Worm (Caenorhabditis elegans) whole organism, L4 larva: Measurements from ENCODE around the gene F10G7.10.

ENCODE experiments used
- F10B5.3 ChIP-seq: sonication (generic microtip); optimal IDR thresholded peaks from 2 replicates; lab custom pipeline; 2016; ENCODE audit warnings: mild to moderate bottlenecking, missing genetic modification characterization, missing compliant biosample characterization
- F37D6.2 ChIP-seq: sonication (generic microtip); optimal IDR thresholded peaks from 2 replicates; lab custom pipeline; 2016; ENCODE audit warnings: mild to moderate bottlenecking, missing genetic modification characterization, missing compliant biosample characterization
- F44E2.7 ChIP-seq: fragments of 200-800 bp; sonication (Bioruptor generic); IDR thresholded peaks from 2 replicates; pipeline ENCODE4 v2.1.2; 2022; ENCODE audit warnings: missing genetic modification characterization, missing compliant biosample characterization
- F49E8.2 ChIP-seq: sonication (generic microtip); optimal IDR thresholded peaks from 2 replicates; lab custom pipeline; 2016; ENCODE audit warnings: missing compliant biosample characterization, mild to moderate bottlenecking, missing genetic modification characterization, borderline replicate concordance
- T20F7.1 ChIP-seq: fragments of 200-800 bp; sonication (Bioruptor generic); optimal IDR thresholded peaks from 2 replicates; lab custom pipeline; 2018; ENCODE audit warnings: mild to moderate bottlenecking, missing genetic modification characterization, missing compliant biosample characterization
- Y105C5A.15 ChIP-seq: fragments of 200-800 bp; sonication (Bioruptor generic); IDR thresholded peaks from 2 replicates; pipeline ENCODE4 v1.3.6; 2022; ENCODE audit warnings: missing genetic modification characterization, missing compliant biosample characterization
- Y5F2A.4 ChIP-seq: fragments of 200-800 bp; sonication (Bioruptor generic); optimal IDR thresholded peaks from 2 replicates; lab custom pipeline; 2018; ENCODE audit warnings: mild to moderate bottlenecking, missing genetic modification characterization, missing compliant biosample characterization
- Y75B8A.6 ChIP-seq: fragments of 200-800 bp; sonication (Bioruptor generic); IDR thresholded peaks from 2 replicates; pipeline ENCODE4 v1.3.6; 2022; ENCODE audit warnings: missing genetic modification reagents, missing genetic modification characterization, missing compliant biosample characterization
- ZK337.2 ChIP-seq: fragments of 200-800 bp; sonication (Bioruptor generic); IDR thresholded peaks from 2 replicates; pipeline ENCODE4 v1.3.6; 2022; ENCODE audit warnings: missing genetic modification reagents, missing genetic modification characterization, missing compliant biosample characterization
- ZK546.5 ChIP-seq, 2 experiments: sonication (generic microtip); optimal IDR thresholded peaks; 2 replicates each; lab custom pipeline; 2017; ENCODE audit warnings: missing biosample characterization in 2 of 2, missing genetic modification characterization in 2 of 2
- ama-1 ChIP-seq: fragments of 150-350 bp; optimal IDR thresholded peaks from 2 replicates; lab custom pipeline; 2014; ENCODE audit warnings: inconsistent platforms, mixed read lengths
- ceh-28 ChIP-seq: fragments of 150-350 bp; optimal IDR thresholded peaks from 2 replicates; lab custom pipeline; 2014; ENCODE audit warnings: missing biosample characterization, missing genetic modification reagents, missing genetic modification characterization
- ceh-62 ChIP-seq: sonication (generic microtip); optimal IDR thresholded peaks from 2 replicates; lab custom pipeline; 2017; ENCODE audit warnings: missing biosample characterization, missing genetic modification characterization
- ctbp-1 ChIP-seq: fragments of 200-800 bp; sonication (Bioruptor generic); IDR thresholded peaks from 2 replicates; pipeline ENCODE4 v1.3.6; 2022; ENCODE audit warnings: missing genetic modification reagents, missing genetic modification characterization, missing compliant biosample characterization
- daf-12 ChIP-seq: fragments of 150-350 bp; optimal IDR thresholded peaks from 2 replicates; lab custom pipeline; 2014; ENCODE audit warnings: missing biosample characterization, missing genetic modification reagents, missing genetic modification characterization
- daf-16 ChIP-seq, 3 experiments: sonication (generic microtip); optimal IDR thresholded peaks; 2 replicates each; lab custom pipeline; 2016 to 2017; ENCODE audit warnings: missing genetic modification characterization in 3 of 3, missing genetic modification reagents in 3 of 3, mild to moderate bottlenecking in 2 of 3, missing compliant biosample characterization in 2 of 3, missing biosample characterization in 1 of 3, moderate library complexity in 1 of 3
- dmd-6 ChIP-seq: fragments of 200-800 bp; sonication (Bioruptor generic); IDR thresholded peaks from 2 replicates; pipeline ENCODE4 v1.3.6; 2022; ENCODE audit warnings: missing genetic modification reagents, missing genetic modification characterization, missing compliant biosample characterization
- dpl-1 ChIP-seq: fragments of 150-350 bp; optimal IDR thresholded peaks from 2 replicates; lab custom pipeline; 2014; ENCODE audit warnings: missing biosample characterization, missing genetic modification reagents, missing genetic modification characterization
- dve-1 ChIP-seq: sonication (generic microtip); optimal IDR thresholded peaks from 2 replicates; lab custom pipeline; 2017; ENCODE audit warnings: antibody characterized with exemption, mild to moderate bottlenecking, missing genetic modification characterization, missing compliant biosample characterization; ENCODE audit not compliant: insufficient read depth
- egl-27 ChIP-seq: sonication (generic microtip); optimal IDR thresholded peaks from 3 replicates; lab custom pipeline; 2017; ENCODE audit warnings: missing biosample characterization, missing genetic modification reagents, missing genetic modification characterization
- egl-43 ChIP-seq: fragments of 200-800 bp; sonication (Bioruptor generic); IDR thresholded peaks from 2 replicates; pipeline ENCODE4 v1.3.6; 2022; ENCODE audit warnings: missing genetic modification reagents, missing genetic modification characterization, missing compliant biosample characterization
- fkh-10 ChIP-seq: fragments of 150-350 bp; optimal IDR thresholded peaks from 2 replicates; lab custom pipeline; 2014; ENCODE audit warnings: missing biosample characterization, missing genetic modification reagents, missing genetic modification characterization
- hlh-11 ChIP-seq: fragments of 200-800 bp; sonication (Bioruptor generic); optimal IDR thresholded peaks from 2 replicates; lab custom pipeline; 2018; ENCODE audit warnings: mild to moderate bottlenecking, missing genetic modification characterization, missing compliant biosample characterization
- hmg-1.1 ChIP-seq: fragments of 200-800 bp; sonication (Bioruptor generic); IDR thresholded peaks from 2 replicates; pipeline ENCODE4 v1.3.6; 2022; ENCODE audit warnings: missing genetic modification reagents, missing genetic modification characterization, missing compliant biosample characterization
- jun-1 ChIP-seq: fragments of 150-350 bp; optimal IDR thresholded peaks from 2 replicates; lab custom pipeline; 2014; ENCODE audit warnings: missing biosample characterization, missing genetic modification reagents, missing genetic modification characterization
- lin-13 ChIP-seq: fragments of 150-350 bp; optimal IDR thresholded peaks from 2 replicates; lab custom pipeline; 2014; ENCODE audit warnings: missing biosample characterization, missing genetic modification reagents, missing genetic modification characterization
- lsy-2 ChIP-seq, 2 experiments: fragments of 150-350 bp in 1 of 2; sonication (generic microtip) in 1 of 2; optimal IDR thresholded peaks; 2 replicates each; lab custom pipeline; 2014 to 2017; ENCODE audit warnings: missing biosample characterization in 2 of 2, missing genetic modification characterization in 2 of 2
- mdl-1 ChIP-seq, 2 experiments: fragments of 150-350 bp in 1 of 2; sonication (generic microtip) in 1 of 2; optimal IDR thresholded peaks; 2 replicates each; lab custom pipeline; 2014 to 2017; ENCODE audit warnings: missing biosample characterization in 2 of 2, missing genetic modification characterization in 2 of 2
- mep-1 ChIP-seq: fragments of 150-350 bp; sonication (generic microtip); optimal IDR thresholded peaks from 3 replicates; lab custom pipeline; 2014; ENCODE audit warnings: missing biosample characterization, missing genetic modification characterization
- mxl-2 ChIP-seq: fragments of 200-800 bp; sonication (Bioruptor generic); conservative IDR thresholded peaks from 2 replicates; pipeline ENCODE4 v1.3.6; 2022; ENCODE audit warnings: missing genetic modification reagents, missing genetic modification characterization, missing compliant biosample characterization
- mxl-3 ChIP-seq: fragments of 200-800 bp; sonication (Bioruptor generic); optimal IDR thresholded peaks from 2 replicates; lab custom pipeline; 2018; ENCODE audit warnings: mild to moderate bottlenecking, missing genetic modification characterization, missing compliant biosample characterization
- nhr-10 ChIP-seq: fragments of 150-350 bp; optimal IDR thresholded peaks from 2 replicates; lab custom pipeline; 2014; ENCODE audit warnings: missing biosample characterization, missing genetic modification characterization
- nhr-102 ChIP-seq: sonication (generic microtip); optimal IDR thresholded peaks from 2 replicates; lab custom pipeline; 2016; ENCODE audit warnings: mild to moderate bottlenecking, missing genetic modification characterization, moderate library complexity, missing compliant biosample characterization
- nhr-111 ChIP-seq: fragments of 200-800 bp; sonication (Bioruptor generic); optimal IDR thresholded peaks from 2 replicates; lab custom pipeline; 2018; ENCODE audit warnings: mild to moderate bottlenecking, missing genetic modification characterization, missing compliant biosample characterization
- nhr-41 ChIP-seq: fragments of 200-800 bp; sonication (Bioruptor generic); IDR thresholded peaks from 2 replicates; pipeline ENCODE4 v1.3.6; 2022; ENCODE audit warnings: missing genetic modification reagents, missing genetic modification characterization, missing compliant biosample characterization
- nhr-48 ChIP-seq: sonication (generic microtip); optimal IDR thresholded peaks from 2 replicates; lab custom pipeline; 2016; ENCODE audit warnings: mild to moderate bottlenecking, missing genetic modification characterization, missing compliant biosample characterization
- nhr-76 ChIP-seq: fragments of 150-350 bp; optimal IDR thresholded peaks from 2 replicates; lab custom pipeline; 2014; ENCODE audit warnings: missing biosample characterization, missing genetic modification characterization
- nhr-77 ChIP-seq: fragments of 150-350 bp; optimal IDR thresholded peaks from 2 replicates; lab custom pipeline; 2014; ENCODE audit warnings: missing biosample characterization, missing genetic modification characterization
- php-3 ChIP-seq: fragments of 200-800 bp; sonication (Bioruptor generic); IDR thresholded peaks from 2 replicates; pipeline ENCODE4 v1.3.6; 2022; ENCODE audit warnings: missing genetic modification reagents, missing genetic modification characterization, missing compliant biosample characterization
- pqm-1 ChIP-seq: sonication (generic microtip); optimal IDR thresholded peaks from 2 replicates; lab custom pipeline; 2017; ENCODE audit warnings: missing biosample characterization, missing genetic modification characterization
- saeg-2 ChIP-seq: fragments of 200-800 bp; sonication (Bioruptor generic); IDR thresholded peaks from 2 replicates; pipeline ENCODE4 v1.3.6; 2022; ENCODE audit warnings: missing genetic modification reagents, missing genetic modification characterization, missing compliant biosample characterization
- set-16 ChIP-seq: fragments of 200-800 bp; sonication (Bioruptor generic); IDR thresholded peaks from 2 replicates; pipeline ENCODE4 v1.3.6; 2022; ENCODE audit warnings: missing genetic modification reagents, missing genetic modification characterization, missing compliant biosample characterization
- snpc-1.2 ChIP-seq: fragments of 200-800 bp; sonication (Bioruptor generic); IDR thresholded peaks from 2 replicates; pipeline ENCODE4 v1.3.6; 2022; ENCODE audit warnings: missing genetic modification reagents, missing genetic modification characterization, missing compliant biosample characterization
- spr-1 ChIP-seq: sonication (generic microtip); optimal IDR thresholded peaks from 2 replicates; lab custom pipeline; 2016; ENCODE audit warnings: mild to moderate bottlenecking, missing genetic modification characterization, missing compliant biosample characterization
- spr-3 ChIP-seq: fragments of 200-800 bp; sonication (Bioruptor generic); optimal IDR thresholded peaks from 2 replicates; lab custom pipeline; 2018; ENCODE audit warnings: mild to moderate bottlenecking, missing genetic modification characterization, missing compliant biosample characterization
- tag-97 ChIP-seq: fragments of 200-800 bp; sonication (Bioruptor generic); IDR thresholded peaks from 2 replicates; pipeline ENCODE4 v1.3.6; 2022; ENCODE audit warnings: missing genetic modification characterization, missing compliant biosample characterization
- tra-1 ChIP-seq: fragments of 200-800 bp; sonication (Bioruptor generic); IDR thresholded peaks from 2 replicates; pipeline ENCODE4 v1.3.6; 2022; ENCODE audit warnings: missing genetic modification reagents, missing genetic modification characterization, missing compliant biosample characterization
- unc-62 ChIP-seq, 3 experiments: fragments of 150-350 bp in 1 of 3; sonication (generic microtip); optimal IDR thresholded peaks in 2 of 3; peaks in 1 of 3; 1 replicate in 1 of 3; 2 replicates in 2 of 3; lab custom pipeline; 2014 to 2017; ENCODE audit warnings: missing biosample characterization in 3 of 3, missing genetic modification characterization in 3 of 3, missing genetic modification reagents in 3 of 3, missing genotype in 1 of 3
- zip-11 ChIP-seq: fragments of 200-800 bp; sonication (Bioruptor generic); IDR thresholded peaks from 2 replicates; pipeline ENCODE4 v1.3.6; 2022; ENCODE audit warnings: missing genetic modification characterization, missing compliant biosample characterization
- zip-2 ChIP-seq: fragments of 150-350 bp; optimal IDR thresholded peaks from 2 replicates; lab custom pipeline; 2014; ENCODE audit warnings: missing biosample characterization, missing genetic modification characterization
- ztf-11 ChIP-seq: fragments of 150-350 bp; optimal IDR thresholded peaks from 2 replicates; lab custom pipeline; 2014; ENCODE audit warnings: missing biosample characterization, missing genetic modification characterization

Gene F10G7.10

DNA sequence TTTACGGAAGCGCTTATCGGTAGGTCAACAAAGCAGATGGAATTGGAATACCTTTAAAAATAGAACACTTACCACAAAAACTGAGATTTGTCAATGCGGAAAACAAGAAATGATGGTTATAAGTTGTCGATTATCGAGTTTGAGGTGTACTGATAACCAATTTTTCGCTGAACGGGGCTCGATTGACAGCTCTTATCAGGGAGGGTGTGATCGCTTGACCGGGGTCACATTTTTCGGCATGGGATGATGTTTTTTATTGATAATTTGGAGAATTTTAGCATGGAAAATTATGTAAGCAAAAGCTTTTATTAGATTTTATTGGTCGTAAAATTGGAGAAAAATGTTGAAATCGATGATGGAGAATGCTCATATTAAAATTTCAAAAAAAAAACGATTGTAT lies 43.8 kb upstream of the F10G7.10 start:
- no peak for TF ChIP-seq dpl-1 (GFP tag; lab: Kevin White, UChicago)
- peak in 1 of 2 experiments; percentile 13 for TF ChIP-seq mdl-1 (tag; optimal IDR thresholded peaks at IDR 0.05; lab: Kevin White, UChicago)
- no peak for TF ChIP-seq mxl-2 (GFP tag; lab: Robert Waterston, UW)
- no peak for TF ChIP-seq ceh-28 (tag; lab: Kevin White, UChicago)
- no peak for TF ChIP-seq unc-62 (GFP tag; optimal IDR thresholded peaks at IDR 0.05 in 1 of 2; lab: Kevin White, UChicago)
- no peak for TF ChIP-seq unc-62 (tag; optimal IDR thresholded peaks at IDR 0.05; lab: Kevin White, UChicago)
- no peak for TF ChIP-seq daf-16 (GFP tag; optimal IDR thresholded peaks at IDR 0.05; lab: Kevin White, UChicago)
- TF ChIP-seq daf-16 (tag; optimal IDR thresholded peaks at IDR 0.05; lab: Kevin White, UChicago): peak; percentile 97
- no peak for TF ChIP-seq fkh-10
- no peak for TF ChIP-seq mxl-3 (GFP tag; lab: Kevin White, UChicago)
- no peak for TF ChIP-seq spr-1 (tag; lab: Kevin White, UChicago)
- no peak for TF ChIP-seq Y105C5A.15 (GFP tag; lab: Robert Waterston, UW)
- peak; percentile 29 for TF ChIP-seq nhr-77 (tag; lab: Kevin White, UChicago)
- no peak for TF ChIP-seq ctbp-1 (GFP tag; lab: Robert Waterston, UW)
- TF ChIP-seq zip-11: no peak
- TF ChIP-seq hlh-11 (tag; lab: Kevin White, UChicago): peak; percentile 90
- no peak for TF ChIP-seq Y5F2A.4 (GFP tag; lab: Kevin White, UChicago)
- no peak for TF ChIP-seq T20F7.1 (GFP tag; lab: Kevin White, UChicago)
- no peak for TF ChIP-seq hmg-1.1 (GFP tag; lab: Robert Waterston, UW)
- peak; percentile 98 for TF ChIP-seq pqm-1 (tag; lab: Kevin White, UChicago)
- TF ChIP-seq dmd-6: peak; percentile 92
- no peak for TF ChIP-seq ama-1 (lab: Kevin White, UChicago)
- no peak for TF ChIP-seq F10B5.3 (tag; lab: Kevin White, UChicago)
- no peak for TF ChIP-seq egl-27 (tag; lab: Kevin White, UChicago)
- TF ChIP-seq ztf-11: no peak
- TF ChIP-seq F49E8.2: no peak
- TF ChIP-seq F44E2.7: no peak
- no peak for TF ChIP-seq daf-12 (tag; lab: Kevin White, UChicago)
- TF ChIP-seq php-3 (GFP tag; lab: Robert Waterston, UW): peak; percentile 98
- no peak for TF ChIP-seq lin-13 (GFP tag; lab: Kevin White, UChicago)
- TF ChIP-seq tra-1 (GFP tag; lab: Robert Waterston, UW): 0 out of 2 replicates have a peak, but pooled peaks have one; percentile 42
- no peak for TF ChIP-seq ZK546.5 (tag; optimal IDR thresholded peaks at IDR 0.05; lab: Kevin White, UChicago)
- peak; percentile 63 for TF ChIP-seq nhr-102 (tag; lab: Kevin White, UChicago)
- TF ChIP-seq spr-3 (GFP tag; lab: Kevin White, UChicago): no peak
- no peak for TF ChIP-seq snpc-1.2 (GFP tag; lab: Robert Waterston, UW)
- no peak for TF ChIP-seq nhr-76 (tag; lab: Kevin White, UChicago)
- no peak for TF ChIP-seq ZK337.2 (GFP tag; lab: Robert Waterston, UW)
- peak; percentile 78; the same call in 1 of the 2 replicates for TF ChIP-seq nhr-41 (GFP tag; lab: Robert Waterston, UW)
- no peak for TF ChIP-seq Y75B8A.6 (GFP tag; lab: Robert Waterston, UW)
- TF ChIP-seq nhr-111 (GFP tag; lab: Kevin White, UChicago): no peak
- no peak for TF ChIP-seq ceh-62 (tag; lab: Kevin White, UChicago)
- no peak for TF ChIP-seq saeg-2 (GFP tag; lab: Robert Waterston, UW)
- TF ChIP-seq lsy-2 (tag; optimal IDR thresholded peaks at IDR 0.05; lab: Kevin White, UChicago): no peak
- no peak for TF ChIP-seq zip-2 (tag; lab: Kevin White, UChicago)
- no peak for TF ChIP-seq F37D6.2 (tag; lab: Kevin White, UChicago)
- no peak for TF ChIP-seq set-16 (GFP tag; lab: Robert Waterston, UW)
- TF ChIP-seq nhr-10 (tag; lab: Kevin White, UChicago): no peak
- TF ChIP-seq tag-97: no peak
- no peak for TF ChIP-seq jun-1 (tag; lab: Kevin White, UChicago)
- TF ChIP-seq dve-1 (tag; lab: Kevin White, UChicago): peak; percentile 91
- TF ChIP-seq egl-43: no peak
- TF ChIP-seq nhr-48 (tag; lab: Kevin White, UChicago): peak; percentile 34
- TF ChIP-seq mep-1 (tag; lab: Kevin White, UChicago): no peak
